Worm (Caenorhabditis elegans) whole organism, L3 larva: ENCODE results near the gene qua-1.

ENCODE experiments used
- R02D3.7 ChIP-seq: fragments of 150-350 bp; optimal IDR thresholded peaks from 2 replicates; lab custom pipeline; 2014; ENCODE audit warnings: missing biosample characterization, missing genetic modification characterization
- aly-2 ChIP-seq: fragments of 150-350 bp; optimal IDR thresholded peaks from 2 replicates; lab custom pipeline; 2014; ENCODE audit warnings: missing biosample characterization, missing genetic modification characterization
- ceh-82 ChIP-seq: fragments of 150-350 bp; optimal IDR thresholded peaks from 2 replicates; lab custom pipeline; 2014; ENCODE audit warnings: missing biosample characterization, missing genetic modification characterization
- ceh-9 ChIP-seq: sonication (generic microtip); optimal IDR thresholded peaks from 2 replicates; lab custom pipeline; 2018; ENCODE audit warnings: missing biosample characterization, missing genetic modification characterization
- nhr-11 ChIP-seq: fragments of 150-350 bp; optimal IDR thresholded peaks from 2 replicates; lab custom pipeline; 2014; ENCODE audit warnings: missing biosample characterization, missing genetic modification characterization
- nhr-28 ChIP-seq: fragments of 150-350 bp; optimal IDR thresholded peaks from 2 replicates; lab custom pipeline; 2014; ENCODE audit warnings: missing biosample characterization, missing genetic modification characterization
- nhr-76 ChIP-seq: fragments of 150-350 bp; sonication (generic microtip); optimal IDR thresholded peaks from 5 replicates; lab custom pipeline; 2014; ENCODE audit warnings: missing biosample characterization, missing genetic modification characterization

- TF ChIP-seq aly-2 (tag; lab: Kevin White, UChicago) (no peak), nhr-76 (no peak), ceh-82 (tag; lab: Kevin White, UChicago) (no peak), nhr-11 (tag; lab: Kevin White, UChicago) (no peak), R02D3.7 (tag; lab: Kevin White, UChicago) (no peak), ceh-9 (tag; lab: Kevin White, UChicago) (no peak), nhr-28 (tag; lab: Kevin White, UChicago) (no peak)
These were observed 5.5 kb upstream of the qua-1 start, which contains the start of gene T05C12.9 for ce11 chrII:8193126-8193525.
